Fruit fly (Drosophila melanogaster): ENCODE measurements around the gene Tmf.
A peak's percentile ranks its signal among the peaks of the same experiment; 100 is the strongest.

Tmf gene

dm6 chrX:6800726-6801296 lies 43.3 kb upstream of the Tmf start (continued):
- no peak for TF ChIP-seq sc (optimal IDR thresholded peaks at IDR 0.05)
- TF ChIP-seq sc (GFP tag; optimal IDR thresholded peaks at IDR 0.05), result no peak
- no peak for TF ChIP-seq CG9727 (GFP tag; optimal IDR thresholded peaks at IDR 0.05)
- TF ChIP-seq lbe (GFP tag; optimal IDR thresholded peaks at IDR 0.05), result peak; percentile 43
- TF ChIP-seq grn (GFP tag; optimal IDR thresholded peaks at IDR 0.05), result peak; percentile 33
- no peak for TF ChIP-seq hb (GFP tag; IDR thresholded peaks at IDR 0.05; ENCODE audit: partially characterized antibody)
- no peak for TF ChIP-seq CG30020 (tag; optimal IDR thresholded peaks at IDR 0.05)
- no peak for TF ChIP-seq fd64A (GFP tag; optimal IDR thresholded peaks at IDR 0.05)
- peak; percentile 68; the same call in 2 of the 3 replicates for TF ChIP-seq ci (GFP tag; IDR thresholded peaks at IDR 0.05)
- TF ChIP-seq CG18619 (GFP tag; optimal IDR thresholded peaks at IDR 0.05), result peak; percentile 46
- TF ChIP-seq CG12942 (GFP tag; optimal IDR thresholded peaks at IDR 0.05), result no peak
- TF ChIP-seq dmrt99B (tag; optimal IDR thresholded peaks at IDR 0.05), result peak; percentile 50
- TF ChIP-seq tio (GFP tag; optimal IDR thresholded peaks at IDR 0.05), result no peak
- TF ChIP-seq CG15073 (GFP tag; optimal IDR thresholded peaks at IDR 0.05), result no peak
- no peak for TF ChIP-seq ttk (GFP tag; IDR thresholded peaks at IDR 0.05)
- peak; percentile 51 for TF ChIP-seq CG7839 (tag; optimal IDR thresholded peaks at IDR 0.05)
- no peak for TF ChIP-seq Sry-δ (GFP tag; optimal IDR thresholded peaks at IDR 0.05)
- TF ChIP-seq CG10209 (GFP tag; optimal IDR thresholded peaks at IDR 0.05), result peak; percentile 45
- peak; percentile 60 for TF ChIP-seq mirr (GFP tag; optimal IDR thresholded peaks at IDR 0.05)
- peak; percentile 18 for TF ChIP-seq CoRest (tag; optimal IDR thresholded peaks at IDR 0.05)
- TF ChIP-seq CG8290 (GFP tag; optimal IDR thresholded peaks at IDR 0.05), result no peak
- peak in 1 of 2 experiments; percentile 77 for TF ChIP-seq CG8290 (tag; optimal IDR thresholded peaks at IDR 0.05)
- TF ChIP-seq CG14441 (GFP tag; IDR thresholded peaks at IDR 0.05), result peak; percentile 23; the same call in 1 of the 2 replicates
- TF ChIP-seq scrt (GFP tag; optimal IDR thresholded peaks at IDR 0.05), result peak; percentile 40
- no peak for TF ChIP-seq CG1024 (GFP tag; IDR thresholded peaks at IDR 0.05)
- TF ChIP-seq CG5953 (GFP tag; IDR thresholded peaks at IDR 0.05), result 0 out of 2 replicates have a peak, but pooled peaks have one; percentile 25
- no peak for TF ChIP-seq vnd (GFP tag; IDR thresholded peaks at IDR 0.05; ENCODE audit: partially characterized antibody)
- TF ChIP-seq CG7556 (GFP tag; optimal IDR thresholded peaks at IDR 0.05), result peak; percentile 44
- no peak for TF ChIP-seq CG1603 (tag; optimal IDR thresholded peaks at IDR 0.05)
- no peak for TF ChIP-seq CG17186 (GFP tag; optimal IDR thresholded peaks at IDR 0.05)
- TF ChIP-seq so (GFP tag; IDR thresholded peaks at IDR 0.05), result no peak
- 0 out of 2 replicates have a peak, but pooled peaks have one; percentile 20 for TF ChIP-seq bbx (GFP tag; IDR thresholded peaks at IDR 0.05; ENCODE audit: partially characterized antibody)
- TF ChIP-seq CG17912 (GFP tag; optimal IDR thresholded peaks at IDR 0.05), result no peak
- TF ChIP-seq chif (GFP tag; optimal IDR thresholded peaks at IDR 0.05), result no peak
- no peak for TF ChIP-seq Ravus (GFP tag; IDR thresholded peaks at IDR 0.05)
- TF ChIP-seq sug (tag; optimal IDR thresholded peaks at IDR 0.05), result peak; percentile 77
- TF ChIP-seq Spps (tag; optimal IDR thresholded peaks at IDR 0.05), result no peak
- TF ChIP-seq CG2129 (GFP tag; IDR thresholded peaks at IDR 0.05; ENCODE audit: partially characterized antibody), result no peak
- TF ChIP-seq tll (GFP tag; optimal IDR thresholded peaks at IDR 0.05), result no peak
- no peak for TF ChIP-seq CG10462 (GFP tag; optimal IDR thresholded peaks at IDR 0.05)
- TF ChIP-seq NK7.1 (GFP tag; optimal IDR thresholded peaks at IDR 0.05), result no peak
- no peak for TF ChIP-seq psq (GFP tag; optimal IDR thresholded peaks at IDR 0.05)
- no peak for TF ChIP-seq al (GFP tag; IDR thresholded peaks at IDR 0.05)
- no peak for TF ChIP-seq wdn (GFP tag; IDR thresholded peaks at IDR 0.05)
- TF ChIP-seq HmgD (GFP tag; optimal IDR thresholded peaks at IDR 0.05), result no peak
- no peak for TF ChIP-seq dimm (GFP tag; IDR thresholded peaks at IDR 0.05)
- TF ChIP-seq CG6654 (GFP tag; optimal IDR thresholded peaks at IDR 0.05), result no peak
- TF ChIP-seq odd (GFP tag; optimal IDR thresholded peaks at IDR 0.05), result peak; percentile 43
- TF ChIP-seq HHEX (GFP tag; optimal IDR thresholded peaks at IDR 0.05), result no peak
- TF ChIP-seq fd102C (GFP tag; optimal IDR thresholded peaks at IDR 0.05), result no peak
- no peak for TF ChIP-seq CG9437 (GFP tag; optimal IDR thresholded peaks at IDR 0.05)

All from whole organism, embryonic.